Worm (Caenorhabditis elegans) whole organism, young adult: Measurements from ENCODE around the gene ncx-9.

Experiments
- C06A6.2 ChIP-seq: fragments of 200-800 bp; sonication (Bioruptor generic); conservative IDR thresholded peaks from 2 replicates; pipeline ENCODE4 v1.3.6; 2022; ENCODE audit warnings: missing genetic modification characterization, missing compliant biosample characterization
- F33H1.4 ChIP-seq: fragments of 200-800 bp; sonication (Bioruptor generic); IDR thresholded peaks from 2 replicates; pipeline ENCODE4 v1.3.6; 2022; ENCODE audit warnings: missing genetic modification reagents, missing genetic modification characterization, missing compliant biosample characterization
- F52B5.7 ChIP-seq: sonication (generic microtip); optimal IDR thresholded peaks from 2 replicates; lab custom pipeline; 2016; ENCODE audit warnings: mild to moderate bottlenecking, missing genetic modification characterization, missing compliant biosample characterization
- F55B11.4 ChIP-seq: sonication (generic microtip); optimal IDR thresholded peaks from 2 replicates; lab custom pipeline; 2016; ENCODE audit warnings: missing compliant biosample characterization, missing genetic modification characterization, borderline replicate concordance; ENCODE audit not compliant: insufficient read depth
- T26A5.8 ChIP-seq: sonication (generic microtip); optimal IDR thresholded peaks from 2 replicates; lab custom pipeline; 2016; ENCODE audit warnings: missing genetic modification characterization, missing compliant biosample characterization
- ccch-3 ChIP-seq: fragments of 200-800 bp; sonication (Bioruptor generic); optimal IDR thresholded peaks from 2 replicates; lab custom pipeline; 2018; ENCODE audit warnings: mild to moderate bottlenecking, missing genetic modification characterization, missing compliant biosample characterization
- efl-1 ChIP-seq: fragments of 150-350 bp; optimal IDR thresholded peaks from 2 replicates; lab custom pipeline; 2014; ENCODE audit warnings: missing biosample characterization, missing genetic modification reagents, missing genetic modification characterization
- hlh-26 ChIP-seq: fragments of 200-800 bp; sonication (Bioruptor generic); conservative IDR thresholded peaks from 2 replicates; pipeline ENCODE4 v1.3.6; 2022; ENCODE audit warnings: missing genetic modification reagents, missing genetic modification characterization, missing compliant biosample characterization
- hmg-20 ChIP-seq: fragments of 200-800 bp; sonication (Bioruptor generic); IDR thresholded peaks from 2 replicates; pipeline ENCODE4 v1.3.6; 2022; ENCODE audit warnings: missing genetic modification reagents, missing genetic modification characterization, missing compliant biosample characterization
- lin-35 ChIP-seq, 3 experiments: fragments of 150-350 bp in 2 of 3; sonication (generic microtip) in 1 of 3; optimal IDR thresholded peaks; 2 replicates each; lab custom pipeline; 2014 to 2018; ENCODE audit warnings: missing biosample characterization in 3 of 3, missing genetic modification characterization in 3 of 3, missing genetic modification reagents in 3 of 3
- madf-6 ChIP-seq: fragments of 200-800 bp; sonication (Bioruptor generic); IDR thresholded peaks from 2 replicates; pipeline ENCODE4 v1.3.6; 2022; ENCODE audit warnings: missing genetic modification reagents, missing genetic modification characterization, missing compliant biosample characterization
- madf-8 ChIP-seq: fragments of 200-800 bp; sonication (Bioruptor generic); conservative IDR thresholded peaks from 2 replicates; pipeline ENCODE4 v1.3.6; 2022; ENCODE audit warnings: missing genetic modification reagents, missing genetic modification characterization, missing compliant biosample characterization
- nfya-1 ChIP-seq: sonication (generic microtip); optimal IDR thresholded peaks from 2 replicates; lab custom pipeline; 2017; ENCODE audit warnings: antibody characterized with exemption, missing compliant biosample characterization, missing genetic modification characterization, borderline replicate concordance; ENCODE audit not compliant: insufficient read depth
- nhr-120 ChIP-seq: fragments of 200-800 bp; sonication (Bioruptor generic); IDR thresholded peaks from 2 replicates; pipeline ENCODE4 v1.3.6; 2022; ENCODE audit warnings: missing genetic modification characterization, missing compliant biosample characterization
- nhr-90 ChIP-seq: sonication (generic microtip); optimal IDR thresholded peaks from 2 replicates; lab custom pipeline; 2016; ENCODE audit warnings: missing genotype, mild to moderate bottlenecking, missing genetic modification characterization, missing compliant biosample characterization
- sea-2 ChIP-seq: fragments of 200-800 bp; sonication (Bioruptor generic); IDR thresholded peaks from 2 replicates; pipeline ENCODE4 v1.3.6; 2022; ENCODE audit warnings: missing genetic modification characterization, missing compliant biosample characterization
- unc-130 ChIP-seq: sonication (generic microtip); optimal IDR thresholded peaks from 2 replicates; lab custom pipeline; 2016; ENCODE audit warnings: missing genetic modification reagents, missing genetic modification characterization, missing compliant biosample characterization
- zfh-2 ChIP-seq: fragments of 200-800 bp; sonication (Bioruptor generic); conservative IDR thresholded peaks from 2 replicates; pipeline ENCODE4 v1.3.6; 2022; ENCODE audit warnings: missing genetic modification reagents, missing genetic modification characterization, missing compliant biosample characterization
- zim-3 ChIP-seq: sonication (generic microtip); optimal IDR thresholded peaks from 2 replicates; lab custom pipeline; 2017; ENCODE audit warnings: mild to moderate bottlenecking, missing genetic modification characterization, moderate library complexity, missing compliant biosample characterization
- ztf-18 ChIP-seq: sonication (generic microtip); optimal IDR thresholded peaks from 2 replicates; lab custom pipeline; 2016; ENCODE audit warnings: missing genotype, mild to moderate bottlenecking, missing genetic modification characterization, missing compliant biosample characterization

Gene ncx-9

DNA sequence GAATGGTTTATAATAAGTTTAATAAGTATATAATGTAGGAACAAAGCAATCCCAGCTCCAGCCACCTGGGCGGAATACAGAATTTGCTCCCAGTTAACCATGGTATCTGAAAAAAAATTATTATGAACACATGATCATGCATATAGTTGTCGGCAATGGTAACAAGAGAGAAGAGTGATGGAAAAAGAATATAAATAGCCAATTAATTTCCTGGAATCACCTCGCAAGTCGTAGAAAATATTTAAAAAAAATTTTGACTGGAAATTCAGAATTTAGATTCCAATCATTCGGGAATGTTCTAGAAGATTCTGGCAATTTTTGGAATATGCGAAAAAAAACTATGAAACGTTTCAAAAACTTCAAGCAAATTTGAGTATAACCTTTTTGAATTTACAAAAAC lies 50.8 kb downstream of the ncx-9 start, which contains the start of gene str-211:
Gene str-211, minus strand, starts transcription at position 101 of the 400 bp plus-strand sequence.
- no peak for TF ChIP-seq unc-130 (GFP tag; lab: Kevin White, UChicago)
- TF ChIP-seq C06A6.2 (GFP tag; lab: Robert Waterston, UW), result no peak
- no peak for TF ChIP-seq F52B5.7
- TF ChIP-seq nfya-1, result no peak
- TF ChIP-seq madf-8 (GFP tag; lab: Robert Waterston, UW), result no peak
- TF ChIP-seq sea-2 (GFP tag; lab: Robert Waterston, UW), result no peak
- no peak for TF ChIP-seq madf-6 (GFP tag; lab: Robert Waterston, UW)
- TF ChIP-seq zim-3 (tag; lab: Kevin White, UChicago), result no peak
- no peak for TF ChIP-seq ztf-18
- TF ChIP-seq zfh-2, result no peak
- no peak for TF ChIP-seq hmg-20 (GFP tag; lab: Robert Waterston, UW)
- no peak for TF ChIP-seq T26A5.8 (tag; lab: Kevin White, UChicago)
- TF ChIP-seq F33H1.4 (GFP tag; lab: Robert Waterston, UW), result no peak
- no peak for TF ChIP-seq efl-1 (GFP tag; lab: Kevin White, UChicago)
- TF ChIP-seq hlh-26 (GFP tag; lab: Robert Waterston, UW), result no peak
- no peak for TF ChIP-seq lin-35 (GFP tag; optimal IDR thresholded peaks at IDR 0.05; lab: Kevin White, UChicago)
- TF ChIP-seq nhr-120, result no peak
- TF ChIP-seq F55B11.4 (tag; lab: Kevin White, UChicago), result no peak
- TF ChIP-seq ccch-3 (GFP tag; lab: Kevin White, UChicago), result no peak
- TF ChIP-seq nhr-90 (tag; lab: Kevin White, UChicago), result no peak
